Fruit fly (Drosophila melanogaster) ovary, adult (tissue): ENCODE measurements around the gene Marf1.

ENCODE experiments used
- CG17801 ChIP-seq: fragments of 200-800 bp; optimal IDR thresholded peaks from 2 replicates; lab custom pipeline; 2019; ENCODE audit warnings: missing biosample characterization, mild to moderate bottlenecking, missing genetic modification characterization, moderate library complexity; ENCODE audit not compliant: partially characterized antibody

Gene Marf1

DNA sequence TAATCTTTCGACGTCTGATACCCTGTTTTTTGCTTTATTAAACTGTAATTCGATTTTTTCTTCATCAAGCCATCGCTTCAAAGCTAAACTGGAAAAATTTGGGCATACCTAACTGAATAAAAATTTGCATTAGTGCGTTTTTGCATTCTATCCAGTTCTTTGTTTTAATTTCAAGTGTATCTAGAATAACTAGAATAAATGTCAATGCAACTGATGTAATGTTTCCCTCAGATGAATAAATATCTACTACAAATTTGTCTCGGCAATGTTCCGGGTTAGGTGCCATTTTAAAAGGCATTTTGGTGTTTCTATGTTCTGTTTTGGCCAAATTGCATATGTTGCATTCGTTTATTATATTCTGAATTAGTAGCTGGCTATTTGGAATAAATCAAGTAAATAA, at the start of gene Marf1:
TSS of gene Marf1 (plus strand) at position 301 of the 400 bp plus-strand sequence.
- no peak for TF ChIP-seq CG17801 (GFP tag; lab: Kevin White, UChicago)

DNA sequence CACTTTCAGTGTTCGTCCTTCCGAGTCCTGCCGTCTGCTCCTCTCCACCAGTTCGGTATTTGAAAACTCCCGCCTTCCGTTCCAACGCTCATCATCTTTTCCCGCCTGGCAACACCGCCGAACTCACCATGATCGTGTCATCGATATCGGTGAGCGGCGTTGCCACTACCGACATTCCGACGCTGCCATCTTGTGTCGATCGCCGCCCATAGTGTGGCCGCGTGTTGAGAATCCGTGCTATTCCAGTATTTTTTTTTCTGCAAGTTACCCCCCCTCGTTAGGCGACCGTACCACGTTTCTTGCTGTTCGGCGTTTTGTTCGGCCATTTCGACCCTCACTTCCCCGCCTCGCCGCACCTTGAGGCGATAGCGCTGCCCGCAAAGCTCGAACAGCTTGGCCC, 47.5 kb upstream of the Marf1 start:
- TF ChIP-seq CG17801 (GFP tag; lab: Kevin White, UChicago), result no peak

DNA sequence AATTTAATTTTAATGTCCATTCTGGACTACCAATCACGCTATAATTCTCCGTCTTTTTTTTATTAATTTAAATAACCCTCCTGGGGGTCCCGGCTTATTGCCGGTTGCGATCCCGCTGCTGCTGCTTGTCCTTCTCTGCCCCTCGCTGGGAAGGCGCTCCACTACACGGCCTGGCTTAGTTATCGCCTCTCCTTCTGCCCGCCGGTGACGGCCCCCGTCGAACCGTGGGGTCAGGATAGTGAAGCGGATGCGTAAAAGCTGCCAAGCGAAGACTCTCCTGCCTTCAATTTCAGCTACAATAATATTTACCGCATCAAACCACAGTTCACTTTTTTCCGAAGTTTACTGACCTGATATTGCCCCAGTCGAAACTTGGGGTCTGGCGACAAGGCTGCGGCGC, 26.7 kb upstream of the Marf1 start:
- no peak for TF ChIP-seq CG17801 (GFP tag; lab: Kevin White, UChicago)

DNA sequence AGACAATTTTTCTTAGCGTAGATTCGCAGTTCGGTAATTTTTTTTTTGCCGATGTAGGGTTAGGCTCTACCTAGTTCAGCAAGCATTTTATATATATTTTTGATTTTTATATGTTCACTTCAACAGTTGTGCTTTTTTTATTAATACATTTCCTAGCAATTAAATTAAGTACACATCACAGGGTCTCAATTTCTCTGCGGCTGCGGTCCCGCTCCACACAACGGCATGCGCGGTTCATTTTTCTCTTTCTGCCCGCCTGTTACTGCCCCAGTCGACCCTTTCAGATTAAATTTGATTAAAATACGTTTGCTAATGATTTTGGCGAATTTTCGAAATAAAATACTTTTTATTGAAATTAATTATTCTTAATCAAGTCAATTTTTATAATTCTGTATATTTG, 15.8 kb upstream of the Marf1 start:
- no peak for TF ChIP-seq CG17801 (GFP tag; lab: Kevin White, UChicago)

DNA sequence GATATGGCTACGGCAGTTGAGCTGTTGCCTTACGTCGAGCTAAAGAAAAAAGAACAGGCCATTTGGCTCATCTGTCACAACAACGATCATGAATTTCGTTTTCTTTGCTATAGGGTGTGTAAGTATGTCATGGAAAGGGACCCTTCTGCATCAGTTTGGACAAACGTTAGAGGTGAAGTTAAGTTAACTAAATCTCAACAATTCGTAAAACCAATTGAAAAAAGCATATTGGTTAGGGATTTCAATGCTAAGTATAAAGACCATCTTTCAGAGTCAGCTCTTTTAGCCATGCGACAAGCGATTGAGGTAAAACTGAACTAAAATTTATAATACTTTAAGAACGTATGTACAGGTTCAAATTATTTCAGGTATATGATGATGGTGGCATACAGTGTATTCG, 58.3 kb downstream of the Marf1 start:
- no peak for TF ChIP-seq CG17801 (GFP tag; lab: Kevin White, UChicago)

DNA sequence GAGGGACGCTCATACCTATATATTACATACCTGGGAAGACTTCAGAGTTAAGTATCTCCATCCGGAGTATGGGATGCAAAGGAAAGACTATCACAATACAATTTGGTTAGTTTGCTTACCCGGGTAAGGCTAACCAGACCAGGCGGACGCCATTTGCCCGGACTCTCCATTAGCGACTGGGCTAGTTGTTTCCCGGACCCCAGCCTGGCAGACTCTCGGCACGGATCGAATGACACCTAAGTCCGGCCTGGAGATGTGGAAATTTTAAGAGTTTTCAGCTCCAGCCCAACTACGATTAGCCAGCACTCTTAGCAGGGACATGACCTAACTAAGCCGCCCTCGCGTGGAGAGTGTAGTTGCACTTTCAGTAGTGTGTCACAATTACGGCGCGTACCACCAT, 82.1 kb downstream of the Marf1 start:
- TF ChIP-seq CG17801 (GFP tag; lab: Kevin White, UChicago), result no peak
